Worm (Caenorhabditis elegans): ENCODE measurements around the gene F35F10.13.
"Not testable (repeated sequence)": the region's sequence is repeated elsewhere in the genome, so short reads cannot be mapped to it uniquely, and the experiment has no call there.

The F35F10.13 gene

DNA sequence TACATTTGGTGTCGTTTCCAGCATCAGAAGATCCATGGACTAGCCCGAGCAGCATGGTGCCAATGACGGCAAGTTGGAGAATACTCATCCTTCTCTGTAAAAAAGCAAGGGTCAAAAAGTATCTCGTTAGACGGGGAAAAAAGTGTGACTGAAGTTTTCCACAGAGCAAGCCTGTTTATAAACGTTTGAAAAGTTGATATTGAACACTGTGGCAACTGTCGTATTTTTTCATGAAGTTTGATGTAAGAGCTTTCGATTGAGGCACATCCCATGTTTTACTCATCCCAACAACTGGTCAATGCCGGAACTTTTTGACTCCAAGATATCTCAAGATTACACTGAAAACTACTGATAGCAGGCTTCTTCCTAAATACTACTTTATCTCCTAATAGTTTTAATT, at the start of gene F35F10.13:
Gene F35F10.13 (minus strand): TSS at position 101 of the 400 bp plus-strand sequence.
- TF ChIP-seq snpc-4 (tag; optimal IDR thresholded peaks at IDR 0.05) (no peak), elt-3 (tag; optimal IDR thresholded peaks at IDR 0.05) (no peak), egl-27 (tag; optimal IDR thresholded peaks at IDR 0.05) (no peak), R02D3.7 (tag; optimal IDR thresholded peaks at IDR 0.05) (no peak), C34F6.9 (tag; optimal IDR thresholded peaks at IDR 0.05) (no peak), nhr-21 (tag; optimal IDR thresholded peaks at IDR 0.05) (no peak), unc-55 (GFP tag; optimal IDR thresholded peaks at IDR 0.05) (no peak), nhr-12 (tag; optimal IDR thresholded peaks at IDR 0.05) (no peak), gmeb-1 (tag; optimal IDR thresholded peaks at IDR 0.05) (no peak), peb-1 (tag; optimal IDR thresholded peaks at IDR 0.05) (no peak), lsy-2 (tag; optimal IDR thresholded peaks at IDR 0.05) (no peak), crh-2 (tag; optimal IDR thresholded peaks at IDR 0.05) (no peak), ama-1 (optimal IDR thresholded peaks at IDR 0.05) (no peak), unc-39 (tag; optimal IDR thresholded peaks at IDR 0.05) (no peak), Y55F3AM.14 (GFP tag; optimal IDR thresholded peaks at IDR 0.05) (no peak), mbf-1 (tag; optimal IDR thresholded peaks at IDR 0.05) (no peak), nhr-6 (tag; optimal IDR thresholded peaks at IDR 0.05) (no peak), F13H6.1 (tag; optimal IDR thresholded peaks at IDR 0.05) (no peak), blmp-1 (tag; optimal IDR thresholded peaks at IDR 0.05; ENCODE audit: insufficient read depth) (no peak), ceh-82 (tag; optimal IDR thresholded peaks at IDR 0.05) (no peak)

DNA sequence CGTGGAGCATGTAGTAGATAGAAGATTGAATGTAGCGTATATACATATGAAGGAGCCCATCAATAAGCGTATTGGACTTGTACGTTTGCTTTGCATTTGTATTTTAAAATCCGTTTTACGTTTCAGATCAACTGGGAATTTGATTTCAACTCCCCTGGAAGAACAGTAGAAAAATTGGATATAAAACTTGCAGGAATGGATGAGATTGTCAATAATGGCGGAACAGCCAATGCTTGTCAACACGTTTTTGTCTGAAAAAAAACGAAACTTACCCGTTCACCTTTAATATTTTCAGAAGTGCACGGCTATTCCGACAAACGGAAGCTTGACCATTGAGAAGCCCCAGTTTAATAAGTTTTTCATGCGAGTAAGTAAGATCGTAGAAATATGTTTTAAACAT, 48.9 kb upstream of the F35F10.13 start, which contains the start of gene C04E12.2:
Gene C04E12.2 (plus strand): TSS at position 301 of the 400 bp plus-strand sequence.
- TF ChIP-seq nhr-25, nhr-6, unc-39 (tag; optimal IDR thresholded peaks at IDR 0.05): not testable (repeated sequence)

DNA sequence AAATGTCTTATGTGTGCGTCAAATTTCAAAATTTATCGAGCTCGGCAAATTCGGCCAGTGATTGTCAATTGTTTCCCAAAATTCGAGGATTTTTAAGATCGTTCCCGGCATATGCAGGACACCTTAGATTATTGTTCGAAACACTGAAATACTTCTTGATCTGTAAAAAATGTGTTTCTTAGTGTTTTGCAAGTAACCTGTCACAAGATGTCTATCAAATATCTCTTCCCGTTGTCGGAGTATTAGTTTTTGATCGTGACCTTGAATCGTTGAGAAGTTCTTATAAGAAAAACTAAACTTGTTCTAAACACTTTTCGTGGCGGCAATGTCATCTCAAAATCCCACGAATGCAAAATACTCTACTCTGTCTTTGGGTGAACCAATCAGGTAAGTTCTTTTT, 43.6 kb upstream of the F35F10.13 start, which contains the start of gene C04E12.4:
Gene C04E12.4 (plus strand): TSS at position 301 of the 400 bp plus-strand sequence.
- no peak for TF ChIP-seq elt-1 (tag; optimal IDR thresholded peaks at IDR 0.05)

DNA sequence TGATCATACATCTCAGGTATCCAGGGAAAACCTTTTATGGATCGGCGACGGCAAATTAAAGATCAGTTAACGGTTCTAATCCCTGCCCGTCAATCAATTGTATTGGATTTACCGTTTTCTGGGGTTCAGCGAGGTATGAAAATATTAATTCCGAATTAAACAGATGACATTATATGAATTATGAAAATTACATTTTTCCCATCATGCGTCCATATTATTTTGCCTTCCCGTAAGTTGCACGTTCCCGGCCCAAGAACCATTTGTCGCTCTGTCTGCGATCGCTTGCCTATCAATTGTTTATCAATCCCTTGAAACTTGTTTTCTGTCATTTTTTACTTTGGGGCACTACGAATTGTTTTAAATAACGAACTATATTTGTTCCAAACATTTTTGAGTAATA, 42.8 kb upstream of the F35F10.13 start:
- TF ChIP-seq mdl-1 (tag; optimal IDR thresholded peaks at IDR 0.05) (no peak), ceh-16 (tag; optimal IDR thresholded peaks at IDR 0.05) (no peak), snpc-4 (tag; optimal IDR thresholded peaks at IDR 0.05) (no peak), alr-1 (tag; optimal IDR thresholded peaks at IDR 0.05) (no peak), ztf-1 (GFP tag; conservative IDR thresholded peaks at IDR 0.05) (no peak), peb-1 (tag; optimal IDR thresholded peaks at IDR 0.05) (no peak), lsy-2 (tag; optimal IDR thresholded peaks at IDR 0.05) (no peak)

DNA sequence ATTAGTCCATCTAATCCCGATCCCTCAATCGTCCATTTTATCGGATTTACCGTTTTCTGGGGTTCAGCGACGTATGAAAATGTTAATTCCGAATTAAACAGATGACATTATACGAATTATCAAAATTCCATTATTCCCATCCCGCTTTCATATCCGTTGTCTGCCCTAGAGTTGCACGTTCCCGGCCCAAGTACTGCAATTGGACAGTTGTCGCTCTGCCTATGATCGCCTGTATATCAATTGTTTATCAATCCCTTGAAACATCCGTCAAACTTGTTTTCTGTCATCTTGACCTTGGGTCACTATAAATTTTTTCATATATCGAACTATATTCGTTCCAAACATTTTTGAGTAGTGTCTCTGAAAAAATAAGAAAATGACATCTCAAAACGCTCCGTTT, 39.4 kb upstream of the F35F10.13 start, which contains the start of gene C04E12.5:
Gene C04E12.5 (plus strand): TSS at position 301 of the 400 bp plus-strand sequence.
- TF ChIP-seq skn-1 (tag; optimal IDR thresholded peaks at IDR 0.05) (no peak), crh-2 (tag; optimal IDR thresholded peaks at IDR 0.05) (no peak)

DNA sequence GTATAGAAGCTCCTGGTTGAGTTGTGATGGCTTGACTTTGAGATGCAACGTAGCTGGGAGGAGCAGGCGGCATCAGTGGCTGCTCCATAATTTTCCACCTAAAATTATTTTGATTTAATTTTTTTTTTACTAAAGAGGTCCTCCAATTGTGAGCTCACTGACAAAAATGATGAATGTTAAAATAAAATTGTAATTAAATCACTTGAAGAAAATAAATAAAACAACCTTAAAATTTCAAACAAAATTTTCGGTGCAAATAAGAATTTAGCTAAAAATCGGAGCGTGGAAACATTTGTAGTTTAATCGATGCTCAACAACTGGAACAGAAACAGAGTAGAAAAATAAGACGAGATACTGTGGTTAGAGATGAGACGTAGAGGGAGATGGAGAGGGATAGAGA, 38.2 kb upstream of the F35F10.13 start, which contains the start of gene scrm-3:
Gene scrm-3 (minus strand): TSS at position 101 of the 400 bp plus-strand sequence.
- TF ChIP-seq ceh-82 (tag; optimal IDR thresholded peaks at IDR 0.05): no peak
- no peak for TF ChIP-seq sma-3 (GFP tag; optimal IDR thresholded peaks at IDR 0.05)
- no peak for TF ChIP-seq C34F6.9 (tag; optimal IDR thresholded peaks at IDR 0.05)
- TF ChIP-seq elt-1 (tag; optimal IDR thresholded peaks at IDR 0.05): no peak
- TF ChIP-seq nhr-129 (tag; optimal IDR thresholded peaks at IDR 0.05): no peak
- no peak for TF ChIP-seq lin-39 (tag; optimal IDR thresholded peaks at IDR 0.05)
- TF ChIP-seq mdl-1 (tag; optimal IDR thresholded peaks at IDR 0.05): no peak

DNA sequence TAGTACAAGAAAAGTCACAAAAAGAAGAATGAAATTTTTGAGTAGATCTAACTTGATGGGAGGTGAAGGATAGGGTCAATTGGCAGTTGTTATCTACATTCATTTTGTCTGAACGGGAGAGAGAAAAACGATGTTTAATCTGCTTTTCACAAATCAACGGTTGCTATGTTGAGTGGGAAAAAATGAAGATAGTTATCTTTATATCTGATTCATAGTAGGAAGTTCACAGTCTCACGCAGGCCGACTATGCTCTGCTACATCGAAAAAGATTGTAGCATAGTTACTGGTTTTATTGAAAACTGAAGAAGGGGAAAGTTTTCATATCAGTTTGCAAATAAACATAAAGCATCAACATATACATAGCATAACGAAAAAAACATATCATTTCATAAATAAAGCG, 36.7 kb upstream of the F35F10.13 start:
- peak; percentile 2 for TF ChIP-seq elt-1 (tag; optimal IDR thresholded peaks at IDR 0.05)
- TF ChIP-seq nhr-129 (tag; optimal IDR thresholded peaks at IDR 0.05): no peak
- no peak for TF ChIP-seq alr-1 (tag; optimal IDR thresholded peaks at IDR 0.05)
- TF ChIP-seq mbf-1 (tag; optimal IDR thresholded peaks at IDR 0.05): no peak
- TF ChIP-seq nhr-10 (tag; optimal IDR thresholded peaks at IDR 0.05): no peak
- peak; percentile 23 for TF ChIP-seq sma-9 (GFP tag; optimal IDR thresholded peaks at IDR 0.05)
- TF ChIP-seq sma-9 (tag; optimal IDR thresholded peaks at IDR 0.05): no peak
- TF ChIP-seq nhr-23 (tag; optimal IDR thresholded peaks at IDR 0.05): no peak
